Fruit fly (Drosophila melanogaster) whole organism, pupa: ENCODE data around the gene Vps8.

ENCODE experiments used
- CG10348 ChIP-seq: fragments of 200-800 bp; sonication (Bioruptor generic); IDR thresholded peaks from 2 replicates; pipeline ENCODE4 v1.3.6; 2022; ENCODE audit warnings: missing biosample characterization, missing genetic modification characterization
- CG12605 ChIP-seq: fragments of 200-800 bp; sonication (Bioruptor generic); IDR thresholded peaks from 2 replicates; pipeline ENCODE4 v1.3.6; 2022; ENCODE audit warnings: missing biosample characterization, missing genetic modification characterization
- CG13204 ChIP-seq: fragments of 200-800 bp; sonication (Bioruptor generic); optimal IDR thresholded peaks from 2 replicates; lab custom pipeline; 2018; ENCODE audit warnings: missing biosample characterization, mild to moderate bottlenecking, missing genetic modification characterization, moderate library complexity
- CG14655 ChIP-seq: fragments of 200-800 bp; sonication (Bioruptor generic); optimal IDR thresholded peaks from 3 replicates; lab custom pipeline; 2017; ENCODE audit warnings: mild to moderate bottlenecking, missing biosample characterization, missing genetic modification reagents, missing genetic modification characterization
- CG15710 ChIP-seq: fragments of 200-800 bp; sonication (Bioruptor generic); optimal IDR thresholded peaks from 2 replicates; lab custom pipeline; 2018; ENCODE audit warnings: missing biosample characterization, mild to moderate bottlenecking, missing genetic modification characterization, moderate library complexity
- CG17806 ChIP-seq: fragments of 200-800 bp; sonication (Bioruptor generic); optimal IDR thresholded peaks from 2 replicates; lab custom pipeline; 2018; ENCODE audit warnings: missing biosample characterization, mild to moderate bottlenecking, missing genetic modification characterization, moderate library complexity
- CG32121 ChIP-seq: fragments of 200-800 bp; sonication (Bioruptor generic); IDR thresholded peaks from 2 replicates; pipeline ENCODE4 v1.3.6; 2022; ENCODE audit warnings: missing biosample characterization, missing genetic modification characterization
- CG34367 ChIP-seq: fragments of 200-800 bp; sonication (Bioruptor generic); optimal IDR thresholded peaks from 2 replicates; lab custom pipeline; 2018; ENCODE audit warnings: missing biosample characterization, mild to moderate bottlenecking, missing genetic modification characterization
- CG4496 ChIP-seq: fragments of 200-800 bp; sonication (Bioruptor generic); IDR thresholded peaks from 3 replicates; pipeline ENCODE4 v1.3.6; 2022; ENCODE audit warnings: missing biosample characterization, missing genetic modification characterization
- CG8159 ChIP-seq: fragments of 200-800 bp; sonication (Bioruptor generic); optimal IDR thresholded peaks from 3 replicates; lab custom pipeline; 2018; ENCODE audit warnings: missing biosample characterization, mild to moderate bottlenecking, missing genetic modification characterization, moderate library complexity
- CG8301 ChIP-seq: fragments of 200-800 bp; sonication (Bioruptor generic); optimal IDR thresholded peaks from 2 replicates; lab custom pipeline; 2018; ENCODE audit warnings: missing biosample characterization, mild to moderate bottlenecking, missing genetic modification characterization
- CG9948 ChIP-seq: fragments of 200-800 bp; sonication (Bioruptor generic); optimal IDR thresholded peaks from 2 replicates; lab custom pipeline; 2018; ENCODE audit warnings: missing biosample characterization, mild to moderate bottlenecking, missing genetic modification characterization, moderate library complexity
- D1 ChIP-seq: fragments of 200-800 bp; sonication (Bioruptor generic); optimal IDR thresholded peaks from 2 replicates; lab custom pipeline; 2018; ENCODE audit warnings: missing biosample characterization, mild to moderate bottlenecking, missing genetic modification characterization, moderate library complexity
- EcR ChIP-seq: fragments of 200-800 bp; sonication (Bioruptor generic); optimal IDR thresholded peaks from 3 replicates; lab custom pipeline; 2019; ENCODE audit warnings: missing biosample characterization, missing genetic modification characterization, mild to moderate bottlenecking, moderate library complexity, missing genetic modification reagents
- Ets98B ChIP-seq: fragments of 200-800 bp; sonication (Bioruptor generic); IDR thresholded peaks from 2 replicates; pipeline ENCODE4 v1.3.6; 2022; ENCODE audit warnings: missing biosample characterization, missing genetic modification characterization
- Pif1A ChIP-seq: fragments of 200-800 bp; sonication (Bioruptor generic); optimal IDR thresholded peaks from 3 replicates; lab custom pipeline; 2016; ENCODE audit warnings: missing biosample characterization, missing genetic modification characterization
- Pif1B ChIP-seq: fragments of 200-800 bp; sonication (Bioruptor generic); optimal IDR thresholded peaks from 3 replicates; lab custom pipeline; 2016; ENCODE audit warnings: missing biosample characterization, missing genetic modification characterization
- Snoo ChIP-seq: fragments of 200-800 bp; sonication (Bioruptor generic); optimal IDR thresholded peaks from 3 replicates; lab custom pipeline; 2017; ENCODE audit warnings: missing biosample characterization, mild to moderate bottlenecking, missing genetic modification characterization, inconsistent platforms
- fd96Ca ChIP-seq: fragments of 200-800 bp; sonication (Bioruptor generic); IDR thresholded peaks from 3 replicates; pipeline ENCODE4 v1.3.6; 2022; ENCODE audit warnings: missing biosample characterization, missing genetic modification characterization
- gl ChIP-seq: fragments of 200-800 bp; sonication (Bioruptor generic); optimal IDR thresholded peaks from 2 replicates; lab custom pipeline; 2018; ENCODE audit warnings: missing biosample characterization, mild to moderate bottlenecking, missing genetic modification characterization
- rn ChIP-seq: fragments of 200-800 bp; sonication (Bioruptor generic); IDR thresholded peaks from 2 replicates; pipeline ENCODE4 v1.3.6; 2022; ENCODE audit warnings: missing biosample characterization, missing genetic modification characterization

Gene Vps8

DNA sequence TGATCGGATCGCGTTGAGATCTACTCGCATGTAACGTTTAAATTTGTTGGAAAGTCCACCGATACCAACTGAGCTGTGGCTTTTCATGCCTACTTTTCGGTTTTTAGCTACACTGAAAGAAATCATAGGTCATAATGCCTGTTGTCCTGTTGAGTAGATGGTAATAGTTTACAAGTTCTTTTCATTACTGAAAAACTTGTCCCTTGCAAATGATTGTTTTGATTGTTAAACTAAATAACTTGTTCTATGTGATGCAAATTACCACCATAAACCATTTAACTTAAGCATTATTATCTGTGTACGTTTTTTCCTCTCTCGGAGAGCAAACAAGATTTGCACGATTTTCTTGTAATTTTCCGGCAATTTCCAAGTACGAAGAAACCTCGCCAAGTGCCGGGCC is 41.6 kb downstream of the Vps8 start:
- peak; percentile 19 for TF ChIP-seq CG14655 (GFP tag; lab: Kevin White, UChicago)
- TF ChIP-seq CG8301 (tag; lab: Kevin White, UChicago): peak; percentile 27
- peak; percentile 43; the same call in 1 of the 2 replicates for TF ChIP-seq Ets98B (GFP tag; lab: Robert Waterston, UW)
- TF ChIP-seq CG8159 (tag; lab: Kevin White, UChicago): no peak
- no peak for TF ChIP-seq EcR (GFP tag; lab: Kevin White, UChicago)

dm6 chr3L:6452347-6452746 is 42.8 kb downstream of the Vps8 start:
- TF ChIP-seq CG17806 (no peak), CG15710 (no peak), CG8159 (tag; lab: Kevin White, UChicago) (no peak), gl (tag; lab: Kevin White, UChicago) (no peak), rn (GFP tag; lab: Robert Waterston, UW) (no peak), CG13204 (GFP tag; lab: Kevin White, UChicago) (no peak), CG34367 (tag; lab: Kevin White, UChicago) (no peak), CG9948 (tag; lab: Kevin White, UChicago) (no peak), CG4496 (GFP tag; lab: Robert Waterston, UW) (no peak), Snoo (tag; lab: Kevin White, UChicago) (no peak), EcR (GFP tag; lab: Kevin White, UChicago) (no peak), CG14655 (GFP tag; lab: Kevin White, UChicago) (no peak), Pif1B (GFP tag; lab: Kevin White, UChicago) (no peak), CG10348 (no peak), fd96Ca (no peak)
- TF ChIP-seq, all 21 proteins: peak for 0

DNA sequence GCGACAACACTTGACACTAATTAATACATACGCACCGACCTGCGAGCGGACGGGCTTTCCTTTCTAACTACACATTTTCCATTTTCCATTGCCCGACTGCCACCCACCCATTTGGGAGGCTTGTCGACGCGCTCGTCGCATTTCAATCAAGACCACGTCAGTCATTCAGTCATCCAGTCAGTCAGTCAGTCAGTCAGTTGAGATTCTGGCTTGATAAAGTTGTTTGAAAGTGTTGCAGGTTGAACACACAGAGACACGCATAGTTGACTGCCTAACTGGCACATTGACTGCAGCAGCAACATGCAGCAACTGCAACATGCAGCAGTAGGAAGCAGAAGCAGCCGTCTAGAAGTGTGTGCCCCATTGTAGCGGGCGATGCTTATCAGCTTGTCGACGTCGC is 43.5 kb downstream of the Vps8 start:
- TF ChIP-seq Pif1A (no peak), D1 (tag; lab: Kevin White, UChicago) (no peak), rn (GFP tag; lab: Robert Waterston, UW) (no peak), CG4496 (GFP tag; lab: Robert Waterston, UW) (no peak), CG8159 (tag; lab: Kevin White, UChicago) (no peak), Snoo (tag; lab: Kevin White, UChicago) (no peak), CG13204 (GFP tag; lab: Kevin White, UChicago) (no peak), Pif1B (GFP tag; lab: Kevin White, UChicago) (no peak), CG34367 (tag; lab: Kevin White, UChicago) (no peak), gl (tag; lab: Kevin White, UChicago) (no peak), CG15710 (no peak), Ets98B (GFP tag; lab: Robert Waterston, UW) (no peak), fd96Ca (no peak), EcR (GFP tag; lab: Kevin White, UChicago) (no peak), CG9948 (tag; lab: Kevin White, UChicago) (no peak)
- TF ChIP-seq, all 21 proteins: peak for 0

DNA sequence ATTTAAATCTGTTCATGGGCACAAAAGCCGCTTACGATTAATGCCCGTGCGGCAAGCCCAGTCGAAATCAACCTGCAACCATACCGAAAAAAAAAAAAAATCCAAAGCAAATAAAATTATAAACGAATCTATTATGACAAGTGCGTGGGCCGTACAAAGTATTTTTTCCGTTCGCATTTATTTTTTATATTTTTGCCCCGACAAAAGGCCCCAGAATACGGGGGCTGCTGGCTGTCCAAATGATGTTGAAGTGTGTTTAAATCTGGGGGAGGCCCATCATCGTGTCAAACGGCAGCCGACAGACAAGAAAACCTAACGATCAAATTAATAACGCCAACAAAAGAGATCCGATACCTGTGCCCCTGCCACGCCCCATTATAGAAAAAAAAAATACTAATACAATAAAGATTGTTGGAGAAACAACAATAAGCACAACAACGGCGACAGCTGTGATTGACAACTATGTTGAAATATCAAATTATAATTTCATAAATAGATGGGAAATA is 45.9 kb downstream of the Vps8 start:
- no peak for TF ChIP-seq Pif1A
- TF ChIP-seq Snoo (tag; lab: Kevin White, UChicago): no peak
- TF ChIP-seq CG14655 (GFP tag; lab: Kevin White, UChicago): no peak
- no peak for TF ChIP-seq CG15710
- TF ChIP-seq CG8159 (tag; lab: Kevin White, UChicago): no peak
- TF ChIP-seq CG13204 (GFP tag; lab: Kevin White, UChicago): no peak
- TF ChIP-seq Pif1B (GFP tag; lab: Kevin White, UChicago): no peak
- no peak for TF ChIP-seq CG32121 (GFP tag; lab: Robert Waterston, UW)
- TF ChIP-seq CG17806: no peak
- TF ChIP-seq EcR (GFP tag; lab: Kevin White, UChicago): no peak
- TF ChIP-seq rn (GFP tag; lab: Robert Waterston, UW): no peak
- TF ChIP-seq CG34367 (tag; lab: Kevin White, UChicago): no peak
- no peak for TF ChIP-seq CG9948 (tag; lab: Kevin White, UChicago)

- TF ChIP-seq CG4496 (GFP tag; lab: Robert Waterston, UW) (peak; percentile 65; the same call in 2 of the 3 replicates), CG8159 (tag; lab: Kevin White, UChicago) (peak; percentile 68), CG32121 (GFP tag; lab: Robert Waterston, UW) (no peak), Pif1A (no peak), CG8301 (tag; lab: Kevin White, UChicago) (no peak), CG34367 (tag; lab: Kevin White, UChicago) (peak; percentile 62), rn (GFP tag; lab: Robert Waterston, UW) (no peak), gl (tag; lab: Kevin White, UChicago) (peak; percentile 86), CG17806 (peak; percentile 56), CG14655 (GFP tag; lab: Kevin White, UChicago) (peak; percentile 42), fd96Ca (peak; percentile 28; the same call in 1 of the 3 replicates), Snoo (tag; lab: Kevin White, UChicago) (no peak), CG10348 (no peak), Pif1B (GFP tag; lab: Kevin White, UChicago) (no peak), CG15710 (peak; percentile 65), D1 (tag; lab: Kevin White, UChicago) (no peak), Ets98B (GFP tag; lab: Robert Waterston, UW) (no peak), EcR (GFP tag; lab: Kevin White, UChicago) (no peak), CG13204 (GFP tag; lab: Kevin White, UChicago) (peak; percentile 48), CG9948 (tag; lab: Kevin White, UChicago) (peak; percentile 7), CG12605 (peak; percentile 73)
Measured at dm6 chr3L:6447708-6448107, 47.4 kb downstream of the Vps8 start.

DNA sequence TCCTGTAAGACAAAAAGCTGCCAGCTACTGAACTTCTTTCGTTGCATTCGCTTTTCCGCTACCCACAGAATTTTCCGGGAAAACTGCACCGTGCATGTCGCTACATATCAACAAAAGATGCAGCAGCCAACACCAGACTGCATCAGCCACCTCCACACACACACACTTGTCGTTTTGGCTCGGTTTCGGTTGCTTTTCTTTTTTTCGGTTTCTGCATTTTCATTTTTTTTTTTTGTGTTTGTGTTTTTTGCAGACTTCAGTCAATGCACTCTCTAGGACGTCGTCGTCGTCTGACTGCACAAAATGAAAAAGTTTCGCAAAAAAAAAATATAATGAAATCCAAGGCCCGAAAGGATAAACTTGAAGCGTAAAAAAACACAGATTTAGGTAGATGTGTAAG is 47.9 kb downstream of the Vps8 start:
- TF ChIP-seq CG4496 (GFP tag; lab: Robert Waterston, UW) (peak; percentile 72), CG12605 (peak; percentile 88), CG32121 (GFP tag; lab: Robert Waterston, UW) (no peak), Ets98B (GFP tag; lab: Robert Waterston, UW) (peak; percentile 58; the same call in 1 of the 2 replicates), D1 (tag; lab: Kevin White, UChicago) (no peak), CG8159 (tag; lab: Kevin White, UChicago) (no peak), rn (GFP tag; lab: Robert Waterston, UW) (peak; percentile 36; the same call in 1 of the 2 replicates), CG14655 (GFP tag; lab: Kevin White, UChicago) (no peak), CG34367 (tag; lab: Kevin White, UChicago) (no peak), fd96Ca (peak; percentile 60; the same call in 1 of the 3 replicates), Snoo (tag; lab: Kevin White, UChicago) (no peak), CG10348 (no peak), Pif1A (peak; percentile 29), EcR (GFP tag; lab: Kevin White, UChicago) (no peak)
